Fruit fly (Drosophila melanogaster): ENCODE data around the gene Syt4.

DNA sequence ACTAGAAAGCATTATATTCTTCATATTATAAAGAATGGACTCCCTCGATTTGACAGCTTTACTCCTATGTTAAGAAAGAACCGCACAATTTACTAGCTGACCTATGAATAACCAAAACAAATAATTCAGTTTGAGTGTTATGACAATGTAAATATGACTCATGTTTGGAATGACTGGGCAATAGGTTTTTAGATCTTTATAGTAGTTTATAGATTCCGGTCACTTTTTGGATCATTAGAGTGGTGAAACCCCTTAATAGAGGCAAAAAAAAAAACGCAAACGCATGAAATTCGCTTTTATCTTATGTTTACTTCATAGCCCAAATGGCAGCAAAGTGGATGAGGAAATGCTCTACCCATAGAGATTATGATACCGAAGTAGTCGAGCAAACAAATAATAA is 46.3 kb upstream of the Syt4 start, which contains the start of gene CG14605:
- no peak for TF ChIP-seq pan (optimal IDR thresholded peaks at IDR 0.05)
- TF ChIP-seq psq (optimal IDR thresholded peaks at IDR 0.05): no peak

Data from whole organism.